Fruit fly (Drosophila melanogaster) whole organism, wandering third instar larva: ENCODE data around the gene Rph.

ENCODE experiments used
- Abd-B ChIP-seq: fragments of >200 bp; optimal IDR thresholded peaks from 2 replicates; lab custom pipeline; 2017; ENCODE audit warnings: missing biosample characterization, missing genetic modification characterization
- CG32264 ChIP-seq: fragments of 200-800 bp; sonication (Bioruptor generic); optimal IDR thresholded peaks from 2 replicates; lab custom pipeline; 2016; ENCODE audit warnings: missing biosample characterization, missing genetic modification characterization
- CG9705 ChIP-seq: fragments of 200-800 bp; sonication (Bioruptor generic); optimal IDR thresholded peaks from 2 replicates; lab custom pipeline; 2018; ENCODE audit warnings: missing biosample characterization, mild to moderate bottlenecking, missing genetic modification characterization
- CrebA ChIP-seq: fragments of 200-800 bp; sonication (Bioruptor generic); optimal IDR thresholded peaks from 2 replicates; lab custom pipeline; 2016; ENCODE audit warnings: missing biosample characterization, mild to moderate bottlenecking, missing genetic modification characterization, borderline replicate concordance
- Dfd ChIP-seq: fragments of >200 bp; optimal IDR thresholded peaks from 2 replicates; lab custom pipeline; 2017; ENCODE audit warnings: missing biosample characterization, missing genetic modification characterization
- Dif ChIP-seq: fragments of 200-275, 200-300 bp; sonication (Bioruptor generic); optimal IDR thresholded peaks from 2 replicates; lab custom pipeline; 2018; ENCODE audit warnings: missing biosample characterization, missing genetic modification characterization; ENCODE audit not compliant: partially characterized antibody
- GATAd ChIP-seq: sonication (Bioruptor generic); optimal IDR thresholded peaks from 2 replicates; lab custom pipeline; 2016; ENCODE audit warnings: missing biosample characterization, missing genetic modification characterization
- HLH106 ChIP-seq: fragments of 200-800 bp; optimal IDR thresholded peaks from 3 replicates; lab custom pipeline; 2019; ENCODE audit warnings: missing biosample characterization, mild to moderate bottlenecking, missing genetic modification characterization, moderate library complexity
- Hnf4 ChIP-seq: fragments of 200-800 bp; sonication (Bioruptor generic); optimal IDR thresholded peaks from 2 replicates; lab custom pipeline; 2016; ENCODE audit warnings: missing biosample characterization, mild to moderate bottlenecking, missing genetic modification characterization
- Hr78 ChIP-seq: fragments of >200 bp; optimal IDR thresholded peaks from 2 replicates; lab custom pipeline; 2017; ENCODE audit warnings: missing biosample characterization, missing genetic modification characterization
- Hr83 ChIP-seq: fragments of 200-300 bp; sonication (Bioruptor generic); optimal IDR thresholded peaks from 2 replicates; lab custom pipeline; 2016; ENCODE audit warnings: missing biosample characterization, mild to moderate bottlenecking, missing genetic modification characterization, moderate library complexity; ENCODE audit not compliant: poor library complexity, severe bottlenecking
- Jra ChIP-seq: sonication (Bioruptor generic); optimal IDR thresholded peaks from 2 replicates; lab custom pipeline; 2016; ENCODE audit warnings: missing biosample characterization, missing genetic modification characterization
- Mio ChIP-seq: sonication (Bioruptor generic); optimal IDR thresholded peaks from 2 replicates; lab custom pipeline; 2016; ENCODE audit warnings: missing biosample characterization, missing genetic modification characterization
- Myc ChIP-seq: fragments of >200 bp; optimal IDR thresholded peaks from 2 replicates; lab custom pipeline; 2017
- N ChIP-seq: fragments of >200 bp; optimal IDR thresholded peaks from 2 replicates; lab custom pipeline; 2018; ENCODE audit warnings: missing biosample characterization, missing external identifiers, missing genetic modification characterization
- OdsH ChIP-seq: fragments of 200-800 bp; sonication (Bioruptor generic); optimal IDR thresholded peaks from 2 replicates; lab custom pipeline; 2016; ENCODE audit warnings: missing biosample characterization, mild to moderate bottlenecking, missing genetic modification characterization
- Rel ChIP-seq, 2 experiments: fragments of 200-800 bp; sonication (Bioruptor generic) in 1 of 2; optimal IDR thresholded peaks; 2 replicates in 1 of 2; 3 replicates in 1 of 2; lab custom pipeline; 2016 to 2019; ENCODE audit warnings: mild to moderate bottlenecking in 2 of 2, missing biosample characterization in 2 of 2, missing genetic modification characterization in 2 of 2, moderate library complexity in 1 of 2
- Sp1 ChIP-seq: fragments of 200-800 bp; sonication (Bioruptor generic); optimal IDR thresholded peaks from 3 replicates; lab custom pipeline; 2019; ENCODE audit warnings: missing biosample characterization, mild to moderate bottlenecking, missing genetic modification characterization, moderate library complexity
- Vsx2 ChIP-seq: fragments of 200-300, 225-300 bp; sonication (Bioruptor generic); optimal IDR thresholded peaks from 2 replicates; lab custom pipeline; 2018; ENCODE audit warnings: missing biosample characterization, missing genetic modification characterization; ENCODE audit not compliant: partially characterized antibody
- br ChIP-seq: fragments of 200-800 bp; sonication (Bioruptor generic); optimal IDR thresholded peaks from 2 replicates; lab custom pipeline; 2016; ENCODE audit warnings: missing biosample characterization, missing genetic modification characterization
- brk ChIP-seq: fragments of 200-800 bp; sonication (Bioruptor generic); optimal IDR thresholded peaks from 2 replicates; lab custom pipeline; 2016; ENCODE audit warnings: missing biosample characterization, mild to moderate bottlenecking, missing genetic modification characterization
- dl ChIP-seq, 2 experiments: fragments of 175-275, 200-275 bp in 1 of 2; fragments of 200-275 bp in 1 of 2; sonication (Bioruptor generic); optimal IDR thresholded peaks; lab custom pipeline; 2018; ENCODE audit warnings: mild to moderate bottlenecking in 2 of 2, missing biosample characterization in 2 of 2, missing genetic modification characterization in 2 of 2, moderate library complexity in 2 of 2; ENCODE audit not compliant: partially characterized antibody in 2 of 2, insufficient read depth in 1 of 2
- dmrt93B ChIP-seq: fragments of 200-800 bp; sonication (Bioruptor generic); optimal IDR thresholded peaks from 2 replicates; lab custom pipeline; 2018; ENCODE audit warnings: missing biosample characterization, mild to moderate bottlenecking, missing genetic modification characterization
- dsf ChIP-seq: sonication (Bioruptor generic); optimal IDR thresholded peaks from 2 replicates; lab custom pipeline; 2016; ENCODE audit warnings: missing biosample characterization, missing genetic modification characterization, borderline replicate concordance
- ey ChIP-seq: fragments of 200-800 bp; sonication (Bioruptor generic); optimal IDR thresholded peaks from 2 replicates; lab custom pipeline; 2016; ENCODE audit warnings: missing biosample characterization, missing genetic modification characterization
- foxo ChIP-seq, 2 experiments: fragments of 200-800 bp; sonication (Bioruptor generic); optimal IDR thresholded peaks; 2 replicates in 1 of 2; 3 replicates in 1 of 2; lab custom pipeline; 2016 to 2017; ENCODE audit warnings: missing biosample characterization in 2 of 2, missing genetic modification characterization in 2 of 2
- fru ChIP-seq: fragments of 200-800 bp; sonication (Bioruptor generic); optimal IDR thresholded peaks from 3 replicates; lab custom pipeline; 2016; ENCODE audit warnings: missing biosample characterization, mild to moderate bottlenecking, missing genetic modification characterization
- h ChIP-seq: fragments of 200-800 bp; sonication (Bioruptor generic); optimal IDR thresholded peaks from 3 replicates; lab custom pipeline; 2016; ENCODE audit warnings: missing biosample characterization, mild to moderate bottlenecking, missing genetic modification characterization
- jim ChIP-seq: fragments of 175-275, 200-325 bp; sonication (Bioruptor generic); optimal IDR thresholded peaks from 2 replicates; lab custom pipeline; 2016; ENCODE audit warnings: missing biosample characterization, mild to moderate bottlenecking, missing genetic modification characterization
- lola ChIP-seq: fragments of >200 bp; optimal IDR thresholded peaks from 2 replicates; lab custom pipeline; 2017; ENCODE audit warnings: missing biosample characterization, missing genetic modification characterization
- pan ChIP-seq: fragments of >200 bp; optimal IDR thresholded peaks from 2 replicates; lab custom pipeline; 2017
- psq ChIP-seq: fragments of 200-800 bp; sonication (Bioruptor generic); optimal IDR thresholded peaks from 3 replicates; lab custom pipeline; 2017; ENCODE audit warnings: missing biosample characterization, mild to moderate bottlenecking, missing genetic modification characterization, moderate library complexity
- rgr ChIP-seq: fragments of 200-800 bp; sonication (Bioruptor generic); optimal IDR thresholded peaks from 3 replicates; lab custom pipeline; 2016; ENCODE audit warnings: missing biosample characterization, mild to moderate bottlenecking, missing genetic modification characterization
- sage ChIP-seq: fragments of 200-800 bp; sonication (Bioruptor generic); optimal IDR thresholded peaks from 2 replicates; lab custom pipeline; 2016; ENCODE audit warnings: missing biosample characterization, mild to moderate bottlenecking, missing genetic modification characterization
- sv ChIP-seq: fragments of 200-800 bp; sonication (Bioruptor generic); optimal IDR thresholded peaks from 3 replicates; lab custom pipeline; 2016; ENCODE audit warnings: missing biosample characterization, missing genetic modification characterization
- tai ChIP-seq: sonication (Bioruptor generic); optimal IDR thresholded peaks from 2 replicates; lab custom pipeline; 2016; ENCODE audit warnings: missing biosample characterization, missing genetic modification characterization
- usp ChIP-seq: fragments of >200 bp; optimal IDR thresholded peaks from 2 replicates; lab custom pipeline; 2017; ENCODE audit warnings: missing biosample characterization, missing genetic modification characterization
- woc ChIP-seq: sonication (Bioruptor generic); optimal IDR thresholded peaks from 2 replicates; lab custom pipeline; 2016; ENCODE audit warnings: missing biosample characterization, mild to moderate bottlenecking, missing genetic modification characterization

Rph gene

dm6 chrX:10721901-10722479, 35.5 kb downstream of the Rph start:
- no peak for TF ChIP-seq ey (GFP tag; lab: Kevin White, UChicago)
- TF ChIP-seq CrebA (GFP tag; lab: Kevin White, UChicago), result no peak
- no peak for TF ChIP-seq Vsx2 (GFP tag; lab: Kevin White, UChicago)
- TF ChIP-seq dsf (GFP tag; lab: Kevin White, UChicago), result no peak
- peak; percentile 10 for TF ChIP-seq Sp1 (GFP tag; lab: Kevin White, UChicago)
- no peak for TF ChIP-seq psq (GFP tag; lab: Kevin White, UChicago)
- no peak for TF ChIP-seq N (GFP tag; lab: Kevin White, UChicago)
- no peak for TF ChIP-seq Hnf4
- no peak for TF ChIP-seq GATAd (GFP tag; lab: Kevin White, UChicago)
- TF ChIP-seq OdsH, result no peak
- no peak for TF ChIP-seq CG9705
- no peak for TF ChIP-seq Hr78 (GFP tag; lab: Kevin White, UChicago)
- TF ChIP-seq lola (GFP tag; lab: Kevin White, UChicago), result no peak
- peak; percentile 29 for TF ChIP-seq rgr (GFP tag; lab: Kevin White, UChicago)
- no peak for TF ChIP-seq br (GFP tag; lab: Kevin White, UChicago)
- no peak for TF ChIP-seq Abd-B
- no peak for TF ChIP-seq Mio (GFP tag; lab: Kevin White, UChicago)
- TF ChIP-seq jim (GFP tag; lab: Kevin White, UChicago), result no peak
- peak; percentile 5 for TF ChIP-seq HLH106 (tag; lab: Kevin White, UChicago)
- TF ChIP-seq fru (GFP tag; lab: Kevin White, UChicago), result peak; percentile 25
- TF ChIP-seq Dif (GFP tag; lab: Kevin White, UChicago), result no peak
- TF ChIP-seq tai (GFP tag; lab: Kevin White, UChicago), result no peak
- TF ChIP-seq sv (GFP tag; lab: Kevin White, UChicago), result no peak
- TF ChIP-seq Dfd, result no peak
- TF ChIP-seq woc (GFP tag; lab: Kevin White, UChicago), result no peak
- TF ChIP-seq Rel (GFP tag; optimal IDR thresholded peaks at IDR 0.05; lab: Kevin White, UChicago), result no peak
- peak; percentile 91 for TF ChIP-seq Rel (tag; optimal IDR thresholded peaks at IDR 0.05; lab: Kevin White, UChicago)
- TF ChIP-seq dl (GFP tag; optimal IDR thresholded peaks at IDR 0.05; lab: Kevin White, UChicago; ENCODE audit: insufficient read depth in 1 of 2, partially characterized antibody in 2 of 2), result no peak
- TF ChIP-seq h, result peak; percentile 20
- TF ChIP-seq dmrt93B (GFP tag; lab: Kevin White, UChicago), result no peak
- TF ChIP-seq Hr83 (GFP tag; lab: Kevin White, UChicago), result no peak
- no peak for TF ChIP-seq usp (GFP tag; lab: Kevin White, UChicago)
- no peak for TF ChIP-seq Myc (lab: Kevin White, UChicago)
- TF ChIP-seq brk (GFP tag; lab: Kevin White, UChicago), result no peak
- peak in 1 of 2 experiments; percentile 36 for TF ChIP-seq foxo (GFP tag; optimal IDR thresholded peaks at IDR 0.05; lab: Kevin White, UChicago)
- TF ChIP-seq Jra (GFP tag; lab: Kevin White, UChicago), result no peak
- no peak for TF ChIP-seq CG32264 (GFP tag; lab: Kevin White, UChicago)
- TF ChIP-seq pan (lab: Kevin White, UChicago), result no peak
- no peak for TF ChIP-seq sage

dm6 chrX:10719280-10719679, 38.2 kb downstream of the Rph start:
- no peak for TF ChIP-seq Vsx2 (GFP tag; lab: Kevin White, UChicago)
- no peak for TF ChIP-seq brk (GFP tag; lab: Kevin White, UChicago)
- no peak for TF ChIP-seq Hr78 (GFP tag; lab: Kevin White, UChicago)
- TF ChIP-seq br (GFP tag; lab: Kevin White, UChicago), result no peak
- TF ChIP-seq usp (GFP tag; lab: Kevin White, UChicago), result no peak
- no peak for TF ChIP-seq N (GFP tag; lab: Kevin White, UChicago)
- peak; percentile 71 for TF ChIP-seq Dfd
